Worm (Caenorhabditis elegans) whole organism, L1 larva: ENCODE measurements around the gene faah-6.

Experiments used
- ces-1 ChIP-seq: fragments of 150-350 bp; optimal IDR thresholded peaks from 2 replicates; lab custom pipeline; 2014; ENCODE audit warnings: missing biosample characterization, missing genetic modification reagents, missing genetic modification characterization
- egl-27 ChIP-seq, 2 experiments: fragments of 150-350 bp in 1 of 2; sonication (generic microtip); optimal IDR thresholded peaks; 3 replicates each; lab custom pipeline; 2017 to 2018; ENCODE audit warnings: missing biosample characterization in 2 of 2, missing genetic modification characterization in 2 of 2, missing genetic modification reagents in 2 of 2
- elt-3 ChIP-seq, 6 experiments: fragments of 150-350 bp in 1 of 6; sonication (generic microtip); optimal IDR thresholded peaks; 2 replicates each; lab custom pipeline; 2017 to 2018; ENCODE audit warnings: missing biosample characterization in 6 of 6, missing genetic modification characterization in 6 of 6, inconsistent platforms in 1 of 6
- mep-1 ChIP-seq: fragments of 150-350 bp; optimal IDR thresholded peaks from 2 replicates; lab custom pipeline; 2014; ENCODE audit warnings: missing biosample characterization, missing genetic modification characterization
- rnt-1 ChIP-seq: sonication (generic microtip); optimal IDR thresholded peaks from 2 replicates; lab custom pipeline; 2016; ENCODE audit warnings: mild to moderate bottlenecking, missing genetic modification characterization, moderate library complexity, missing compliant biosample characterization
- snpc-4 ChIP-seq: fragments of 150-350 bp; optimal IDR thresholded peaks from 2 replicates; lab custom pipeline; 2014; ENCODE audit warnings: missing biosample characterization, missing genetic modification characterization
- sup-37 ChIP-seq: fragments of 200-800 bp; sonication (Bioruptor generic); optimal IDR thresholded peaks from 2 replicates; lab custom pipeline; 2018; ENCODE audit warnings: mild to moderate bottlenecking, missing genetic modification characterization, missing compliant biosample characterization
- unc-30 ChIP-seq: sonication (generic microtip); optimal IDR thresholded peaks from 2 replicates; lab custom pipeline; 2017; ENCODE audit warnings: missing biosample characterization, missing genetic modification characterization
- unc-62 ChIP-seq: fragments of 150-350 bp; optimal IDR thresholded peaks from 2 replicates; lab custom pipeline; 2014; ENCODE audit warnings: missing biosample characterization, missing genetic modification reagents, missing genetic modification characterization
- zag-1 ChIP-seq: fragments of 150-350 bp; optimal IDR thresholded peaks from 2 replicates; lab custom pipeline; 2014; ENCODE audit warnings: missing biosample characterization, missing genetic modification characterization

ce11 chrIII:11615802-11616201 is 34.5 kb upstream of the faah-6 start:
- no peak for TF ChIP-seq mep-1
- no peak for TF ChIP-seq ces-1 (GFP tag; lab: Kevin White, UChicago)
- TF ChIP-seq unc-62 (GFP tag; lab: Kevin White, UChicago), result no peak
- TF ChIP-seq unc-30 (tag; lab: Kevin White, UChicago), result no peak
- no peak for TF ChIP-seq elt-3 (tag; optimal IDR thresholded peaks at IDR 0.05; lab: Kevin White, UChicago)
- no peak for TF ChIP-seq rnt-1 (tag; lab: Kevin White, UChicago)
- no peak for TF ChIP-seq snpc-4 (tag; lab: Kevin White, UChicago)
- no peak for TF ChIP-seq sup-37 (GFP tag; lab: Kevin White, UChicago)
- no peak for TF ChIP-seq egl-27 (tag; optimal IDR thresholded peaks at IDR 0.05; lab: Kevin White, UChicago)
- no peak for TF ChIP-seq zag-1 (tag; lab: Kevin White, UChicago)
